Worm (Caenorhabditis elegans): ENCODE data around the gene Y43F8C.7.

DNA sequence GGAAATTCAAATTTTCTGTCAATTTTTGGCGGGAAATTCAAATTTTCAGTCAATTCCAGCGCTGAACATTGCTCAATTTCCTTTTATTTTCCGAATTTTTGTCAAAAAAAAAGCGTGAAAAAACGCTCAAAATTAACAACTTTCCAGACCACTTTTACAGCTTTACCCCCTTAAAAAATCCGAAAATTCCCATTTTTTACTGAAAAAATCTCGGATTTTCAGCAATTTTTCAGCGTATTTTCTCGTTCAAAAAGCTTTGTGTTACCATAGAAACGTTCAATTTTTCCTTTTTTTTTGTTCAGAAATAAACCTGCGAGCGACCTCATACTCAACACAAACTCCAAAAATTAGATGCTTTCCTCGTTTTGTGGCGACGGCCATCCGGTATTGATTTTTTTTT is 30.7 kb upstream of the Y43F8C.7 start, which contains the start of gene mrp-7:
- no peak for TF ChIP-seq mxl-2 (GFP tag; conservative IDR thresholded peaks at IDR 0.05)
- no peak for TF ChIP-seq unc-39 (tag; optimal IDR thresholded peaks at IDR 0.05)
- no peak for TF ChIP-seq egl-43 (GFP tag; IDR thresholded peaks at IDR 0.05)
- no peak for TF ChIP-seq mes-2 (tag; optimal IDR thresholded peaks at IDR 0.05; ENCODE audit: poor library complexity, severe bottlenecking)
- TF ChIP-seq set-16 (GFP tag; IDR thresholded peaks at IDR 0.05), result no peak

Data from whole organism, L4 larva.